Worm (Caenorhabditis elegans) whole organism, young adult: Measurements from ENCODE around the gene C33F10.8.
"Not testable (repeated sequence)": the region's sequence is repeated elsewhere in the genome, so short reads cannot be mapped to it uniquely, and the experiment has no call there.

Experiments used
- B0019.2 ChIP-seq: fragments of 200-800 bp; sonication (Bioruptor generic); conservative IDR thresholded peaks from 2 replicates; pipeline ENCODE4 v1.3.6; 2022; ENCODE audit warnings: missing genetic modification reagents, missing genetic modification characterization, missing compliant biosample characterization
- D2030.7 ChIP-seq: fragments of 200-800 bp; sonication (Bioruptor generic); IDR thresholded peaks from 2 replicates; pipeline ENCODE4 v1.3.6; 2022; ENCODE audit warnings: missing genetic modification reagents, missing genetic modification characterization, missing compliant biosample characterization
- F23B12.7 ChIP-seq: sonication (generic microtip); optimal IDR thresholded peaks from 2 replicates; lab custom pipeline; 2017; ENCODE audit warnings: missing genetic modification characterization, mild to moderate bottlenecking, missing compliant biosample characterization, antibody characterized with exemption, moderate library complexity; ENCODE audit not compliant: insufficient read depth
- F33H1.4 ChIP-seq: fragments of 200-800 bp; sonication (Bioruptor generic); IDR thresholded peaks from 2 replicates; pipeline ENCODE4 v1.3.6; 2022; ENCODE audit warnings: missing genetic modification reagents, missing genetic modification characterization, missing compliant biosample characterization
- F55B11.4 ChIP-seq: sonication (generic microtip); optimal IDR thresholded peaks from 2 replicates; lab custom pipeline; 2016; ENCODE audit warnings: missing compliant biosample characterization, missing genetic modification characterization, borderline replicate concordance; ENCODE audit not compliant: insufficient read depth
- F57C9.4 ChIP-seq: sonication (generic microtip); optimal IDR thresholded peaks from 2 replicates; lab custom pipeline; 2017; ENCODE audit warnings: mild to moderate bottlenecking, missing genetic modification characterization, missing compliant biosample characterization
- K11D2.4 ChIP-seq: fragments of 200-800 bp; sonication (Bioruptor generic); IDR thresholded peaks from 2 replicates; pipeline ENCODE4 v1.3.6; 2022; ENCODE audit warnings: missing genetic modification reagents, missing genetic modification characterization, missing compliant biosample characterization
- Y95B8A.8 ChIP-seq: fragments of 200-800 bp; sonication (Bioruptor generic); IDR thresholded peaks from 2 replicates; pipeline ENCODE4 v1.3.6; 2022; ENCODE audit warnings: missing genetic modification reagents, missing genetic modification characterization, missing compliant biosample characterization
- ZK185.1 ChIP-seq: sonication (generic microtip); optimal IDR thresholded peaks from 2 replicates; lab custom pipeline; 2016; ENCODE audit warnings: mild to moderate bottlenecking, missing genetic modification characterization, missing compliant biosample characterization; ENCODE audit not compliant: poor library complexity, severe bottlenecking
- atf-7 ChIP-seq: sonication (generic microtip); optimal IDR thresholded peaks from 2 replicates; lab custom pipeline; 2017; ENCODE audit warnings: mild to moderate bottlenecking, missing genetic modification characterization, missing compliant biosample characterization
- attf-5 ChIP-seq: fragments of 200-800 bp; sonication (Bioruptor generic); optimal IDR thresholded peaks from 2 replicates; lab custom pipeline; 2018; ENCODE audit warnings: mild to moderate bottlenecking, missing genetic modification characterization, missing compliant biosample characterization
- dpl-1 ChIP-seq: fragments of 150-350 bp; optimal IDR thresholded peaks from 2 replicates; lab custom pipeline; 2014; ENCODE audit warnings: missing biosample characterization, missing genetic modification reagents, missing genetic modification characterization
- efl-1 ChIP-seq: fragments of 150-350 bp; optimal IDR thresholded peaks from 2 replicates; lab custom pipeline; 2014; ENCODE audit warnings: missing biosample characterization, missing genetic modification reagents, missing genetic modification characterization
- egrh-3 ChIP-seq: fragments of 200-800 bp; sonication (Bioruptor generic); IDR thresholded peaks from 2 replicates; pipeline ENCODE4 v1.3.6; 2022; ENCODE audit warnings: missing genetic modification reagents, missing genetic modification characterization, missing compliant biosample characterization
- fkh-3 ChIP-seq: sonication (generic microtip); optimal IDR thresholded peaks from 2 replicates; lab custom pipeline; 2016; ENCODE audit warnings: mild to moderate bottlenecking, missing genetic modification characterization, missing compliant biosample characterization
- gei-17 ChIP-seq: fragments of 200-800 bp; sonication (Bioruptor generic); optimal IDR thresholded peaks from 2 replicates; lab custom pipeline; 2018; ENCODE audit warnings: mild to moderate bottlenecking, missing genetic modification characterization, missing compliant biosample characterization
- him-1 ChIP-seq: sonication (generic microtip); optimal IDR thresholded peaks from 2 replicates; lab custom pipeline; 2016; ENCODE audit warnings: missing genotype, missing genetic modification reagents, missing genetic modification characterization, missing compliant biosample characterization
- hmg-1.2 ChIP-seq: fragments of 200-800 bp; sonication (Bioruptor generic); IDR thresholded peaks from 2 replicates; pipeline ENCODE4 v1.3.6; 2022; ENCODE audit warnings: missing genetic modification reagents, missing genetic modification characterization, missing compliant biosample characterization
- let-607 ChIP-seq, 2 experiments: fragments of 200-800 bp in 1 of 2; sonication (Bioruptor generic) in 1 of 2; sonication (generic microtip) in 1 of 2; optimal IDR thresholded peaks; 2 replicates each; lab custom pipeline; 2016 to 2018; ENCODE audit warnings: mild to moderate bottlenecking in 2 of 2, missing compliant biosample characterization in 2 of 2, missing genetic modification characterization in 2 of 2, moderate library complexity in 2 of 2, missing genotype in 1 of 2
- lin-35 ChIP-seq, 3 experiments: fragments of 150-350 bp in 2 of 3; sonication (generic microtip) in 1 of 3; optimal IDR thresholded peaks; 2 replicates each; lab custom pipeline; 2014 to 2018; ENCODE audit warnings: missing biosample characterization in 3 of 3, missing genetic modification characterization in 3 of 3, missing genetic modification reagents in 3 of 3
- lin-54 ChIP-seq: fragments of 200-800 bp; sonication (Bioruptor generic); optimal IDR thresholded peaks from 2 replicates; lab custom pipeline; 2018; ENCODE audit warnings: mild to moderate bottlenecking, missing genetic modification characterization, missing compliant biosample characterization
- lsl-1 ChIP-seq: fragments of 200-800 bp; sonication (Bioruptor generic); optimal IDR thresholded peaks from 2 replicates; lab custom pipeline; 2018; ENCODE audit warnings: mild to moderate bottlenecking, missing genetic modification characterization, moderate library complexity, missing compliant biosample characterization
- lsy-27 ChIP-seq: sonication (generic microtip); optimal IDR thresholded peaks from 2 replicates; lab custom pipeline; 2017; ENCODE audit warnings: missing genetic modification characterization, mild to moderate bottlenecking, missing compliant biosample characterization, antibody characterized with exemption, missing genotype, borderline replicate concordance; ENCODE audit not compliant: insufficient read depth
- madf-10 ChIP-seq: sonication (generic microtip); optimal IDR thresholded peaks from 2 replicates; lab custom pipeline; 2016; ENCODE audit warnings: mild to moderate bottlenecking, missing genetic modification characterization, missing compliant biosample characterization
- mel-28 ChIP-seq: sonication (generic microtip); optimal IDR thresholded peaks from 2 replicates; lab custom pipeline; 2016; ENCODE audit warnings: borderline replicate concordance, mild to moderate bottlenecking, missing genetic modification characterization, missing compliant biosample characterization
- mes-4 ChIP-seq: sonication (generic microtip); optimal IDR thresholded peaks from 2 replicates; lab custom pipeline; 2016; ENCODE audit warnings: missing genotype, missing genetic modification characterization, missing compliant biosample characterization
- nfya-1 ChIP-seq: sonication (generic microtip); optimal IDR thresholded peaks from 2 replicates; lab custom pipeline; 2017; ENCODE audit warnings: antibody characterized with exemption, missing compliant biosample characterization, missing genetic modification characterization, borderline replicate concordance; ENCODE audit not compliant: insufficient read depth
- pbrm-1 ChIP-seq: fragments of 200-800 bp; sonication (Bioruptor generic); IDR thresholded peaks from 2 replicates; pipeline ENCODE4 v1.3.6; 2022; ENCODE audit warnings: missing genetic modification reagents, missing genetic modification characterization, missing compliant biosample characterization
- repo-1 ChIP-seq: sonication (generic microtip); optimal IDR thresholded peaks from 2 replicates; lab custom pipeline; 2017; ENCODE audit warnings: mild to moderate bottlenecking, missing genetic modification characterization, missing compliant biosample characterization
- snpc-1.3 ChIP-seq: sonication (generic microtip); optimal IDR thresholded peaks from 2 replicates; lab custom pipeline; 2017; ENCODE audit warnings: missing genetic modification characterization, mild to moderate bottlenecking, missing compliant biosample characterization, antibody characterized with exemption, moderate library complexity, missing genotype, missing genetic modification reagents; ENCODE audit not compliant: insufficient read depth
- snpc-4 ChIP-seq, 5 experiments: fragments of 150-350 bp in 1 of 5; sonication (generic microtip) in 4 of 5; optimal IDR thresholded peaks; 2 replicates each; lab custom pipeline; 2014 to 2018; ENCODE audit warnings: missing genetic modification characterization in 5 of 5, missing biosample characterization in 3 of 5, antibody characterized with exemption in 2 of 5, mild to moderate bottlenecking in 2 of 5, missing compliant biosample characterization in 2 of 5, missing genotype in 2 of 5, moderate library complexity in 2 of 5, missing genetic modification reagents in 1 of 5
- tbx-9 ChIP-seq: sonication (generic microtip); optimal IDR thresholded peaks from 2 replicates; lab custom pipeline; 2016; ENCODE audit warnings: borderline replicate concordance, missing genetic modification characterization, inconsistent platforms, missing compliant biosample characterization
- xnd-1 ChIP-seq: sonication (generic microtip); optimal IDR thresholded peaks from 2 replicates; lab custom pipeline; 2016; ENCODE audit warnings: missing genotype, missing genetic modification reagents, missing genetic modification characterization, missing compliant biosample characterization
- zim-3 ChIP-seq: sonication (generic microtip); optimal IDR thresholded peaks from 2 replicates; lab custom pipeline; 2017; ENCODE audit warnings: mild to moderate bottlenecking, missing genetic modification characterization, moderate library complexity, missing compliant biosample characterization
- ztf-18 ChIP-seq: sonication (generic microtip); optimal IDR thresholded peaks from 2 replicates; lab custom pipeline; 2016; ENCODE audit warnings: missing genotype, mild to moderate bottlenecking, missing genetic modification characterization, missing compliant biosample characterization
- ztf-6 ChIP-seq: fragments of 200-800 bp; sonication (Bioruptor generic); IDR thresholded peaks from 2 replicates; pipeline ENCODE4 v1.3.6; 2022; ENCODE audit warnings: missing genetic modification reagents, missing genetic modification characterization, missing compliant biosample characterization

C33F10.8 gene

DNA sequence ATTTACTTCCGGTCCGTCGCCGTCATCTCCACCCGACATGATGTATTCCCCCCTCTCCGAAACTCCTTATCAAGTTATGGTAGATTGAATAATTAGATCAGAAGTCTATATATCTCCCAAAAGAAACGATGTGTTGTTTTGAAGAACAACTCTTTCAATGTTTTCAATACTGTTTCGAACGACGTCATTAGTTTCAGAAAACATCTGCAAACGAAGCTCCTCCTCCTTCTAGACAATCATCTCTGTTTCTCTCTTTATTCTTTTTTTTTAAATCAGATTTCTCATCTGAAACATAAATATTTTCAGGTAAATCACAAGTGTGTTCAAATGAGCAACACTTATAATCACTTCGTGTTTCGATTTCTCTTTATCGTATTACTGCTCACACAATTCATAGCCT is 24.9 kb upstream of the C33F10.8 start, which contains the start of gene T23B7.3:
Gene T23B7.3 (plus strand): TSS at position 301 of the 400 bp plus-strand sequence.
- TF ChIP-seq D2030.7 (GFP tag; lab: Robert Waterston, UW), result no peak
- no peak for TF ChIP-seq dpl-1 (GFP tag; lab: Kevin White, UChicago)

ce11 chrII:4842143-4842658 is 17.2 kb upstream of the C33F10.8 start, which contains the start of the genes T23B7.2 and nspd-4:
Gene T23B7.2, minus strand, starts transcription at chrII:4842243.
Gene nspd-4, plus strand, starts transcription at chrII:4842608.
- not testable (repeated sequence) for TF ChIP-seq zim-3; F57C9.4 (tag; lab: Kevin White, UChicago); tbx-9

- TF ChIP-seq hmg-1.2 (GFP tag; lab: Robert Waterston, UW), result no peak
- TF ChIP-seq F33H1.4 (GFP tag; lab: Robert Waterston, UW), result no peak
- no peak for TF ChIP-seq Y95B8A.8 (GFP tag; lab: Robert Waterston, UW)
- TF ChIP-seq ztf-18 (tag; lab: Kevin White, UChicago), result no peak
These were observed 12.6 kb upstream of the C33F10.8 start, which contains the start of gene C33F10.12 for ce11 chrII:4837659-4838058. Gene C33F10.12, minus strand, starts transcription at chrII:4837759.

DNA sequence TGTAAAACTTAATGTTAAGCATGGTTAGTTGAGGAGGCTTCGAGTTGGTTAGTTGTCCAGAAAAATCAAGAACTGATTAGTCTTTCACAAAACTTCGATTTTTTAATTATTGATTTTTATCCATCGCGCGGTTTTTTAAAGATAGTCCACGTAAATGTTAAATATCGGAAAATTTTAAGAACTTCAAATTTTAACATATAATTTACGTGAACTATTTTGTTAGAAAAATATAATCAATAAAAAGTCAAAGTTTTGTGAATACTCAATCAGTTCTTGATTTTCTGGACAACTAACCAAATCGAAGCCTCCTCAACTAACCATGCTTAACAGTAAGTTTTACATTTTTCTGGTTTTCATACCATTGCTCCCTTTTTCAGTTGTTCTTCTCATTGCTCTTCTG is 9.7 kb upstream of the C33F10.8 start, which contains the start of the genes C33F10.11 and C33F10.1:
Gene C33F10.11 (minus strand): TSS at position 101 of the 400 bp plus-strand sequence.
Gene C33F10.1 (plus strand): TSS at position 263 of the 400 bp plus-strand sequence.
- TF ChIP-seq snpc-1.3, result no peak
- TF ChIP-seq B0019.2 (GFP tag; lab: Robert Waterston, UW), result no peak
- no peak for TF ChIP-seq egrh-3 (GFP tag; lab: Robert Waterston, UW)
- TF ChIP-seq pbrm-1 (GFP tag; lab: Robert Waterston, UW), result no peak
- TF ChIP-seq ztf-6 (GFP tag; lab: Robert Waterston, UW), result no peak

ce11 chrII:4827734-4828609 is 2.9 kb upstream of the C33F10.8 start, which contains the start of the genes fbxb-88 and tbck-1:
Gene fbxb-88, minus strand, starts transcription at chrII:4827884.
Gene tbck-1, plus strand, starts transcription at chrII:4828559.
- TF ChIP-seq dpl-1 (GFP tag; lab: Kevin White, UChicago), result peak; percentile 83
- TF ChIP-seq lsy-27 (tag; lab: Kevin White, UChicago), result no peak
- TF ChIP-seq madf-10, result no peak
- no peak for TF ChIP-seq F55B11.4 (tag; lab: Kevin White, UChicago)
- no peak for TF ChIP-seq him-1 (tag; lab: Kevin White, UChicago)
- TF ChIP-seq nfya-1 (tag; lab: Kevin White, UChicago), result no peak
- TF ChIP-seq efl-1 (GFP tag; lab: Kevin White, UChicago), result peak; percentile 76
- TF ChIP-seq repo-1, result no peak
- no peak for TF ChIP-seq atf-7 (tag; lab: Kevin White, UChicago)
- peak; percentile 96 for TF ChIP-seq lin-54 (GFP tag; lab: Kevin White, UChicago)
- TF ChIP-seq xnd-1, result no peak
- TF ChIP-seq mel-28 (tag; lab: Kevin White, UChicago), result no peak
- peak; percentile 4 to 88 (median 33) for TF ChIP-seq lin-35 (GFP tag; optimal IDR thresholded peaks at IDR 0.05; lab: Kevin White, UChicago)
- no peak for TF ChIP-seq lsl-1 (GFP tag; lab: Kevin White, UChicago)
- no peak for TF ChIP-seq egrh-3 (GFP tag; lab: Robert Waterston, UW)
- peak; percentile 44 for TF ChIP-seq attf-5 (GFP tag; lab: Kevin White, UChicago)
- no peak for TF ChIP-seq K11D2.4
- no peak for TF ChIP-seq F23B12.7 (tag; lab: Kevin White, UChicago)
- no peak for TF ChIP-seq fkh-3
- no peak for TF ChIP-seq gei-17 (GFP tag; lab: Kevin White, UChicago)
- no peak for TF ChIP-seq snpc-4 (GFP tag; optimal IDR thresholded peaks at IDR 0.05; lab: Kevin White, UChicago)
- no peak for TF ChIP-seq snpc-4 (tag; optimal IDR thresholded peaks at IDR 0.05; lab: Kevin White, UChicago)
- no peak for TF ChIP-seq mes-4 (tag; lab: Kevin White, UChicago)
- no peak for TF ChIP-seq let-607 (tag; optimal IDR thresholded peaks at IDR 0.05; lab: Kevin White, UChicago)
- TF ChIP-seq ZK185.1 (tag; lab: Kevin White, UChicago), result no peak
